Worm (Caenorhabditis elegans) whole organism, early embryonic: ENCODE data around the gene tmem-24.

Experiments
- ama-1 ChIP-seq: fragments of 150-350 bp; optimal IDR thresholded peaks from 2 replicates; lab custom pipeline; 2014
- flt-1 ChIP-seq: fragments of 200-800 bp; sonication (Bioruptor generic); IDR thresholded peaks from 2 replicates; pipeline ENCODE4 v1.3.6; 2022; ENCODE audit warnings: missing genetic modification characterization, missing compliant biosample characterization
- hnd-1 ChIP-seq: sonication (generic microtip); optimal IDR thresholded peaks from 2 replicates; lab custom pipeline; 2016; ENCODE audit warnings: missing genetic modification characterization, missing compliant biosample characterization
- pes-1 ChIP-seq: fragments of 200-800 bp; sonication (Bioruptor generic); IDR thresholded peaks from 2 replicates; pipeline ENCODE4 v1.3.6; 2022; ENCODE audit warnings: missing genetic modification reagents, missing genetic modification characterization, missing compliant biosample characterization
- sea-1 ChIP-seq: fragments of 200-800 bp; sonication (Bioruptor generic); conservative IDR thresholded peaks from 2 replicates; pipeline ENCODE4 v1.3.6; 2022; ENCODE audit warnings: missing genetic modification characterization, missing compliant biosample characterization
- tra-4 ChIP-seq: sonication (generic microtip); optimal IDR thresholded peaks from 2 replicates; lab custom pipeline; 2017; ENCODE audit warnings: missing genetic modification characterization, missing compliant biosample characterization

ce11 chrX:3644796-3645195, at the start of gene tmem-24:
- TF ChIP-seq pes-1 (GFP tag; lab: Robert Waterston, UW) = no peak
- no peak for TF ChIP-seq sea-1 (GFP tag; lab: Robert Waterston, UW)
- no peak for TF ChIP-seq flt-1 (GFP tag; lab: Robert Waterston, UW)
- no peak for TF ChIP-seq ama-1 (lab: Kevin White, UChicago)
- no peak for TF ChIP-seq tra-4
- TF ChIP-seq hnd-1 (tag; lab: Kevin White, UChicago) = no peak
